Worm (Caenorhabditis elegans) whole organism, L2 larva: ENCODE data around the gene F12A10.9.

Experiments
- R02D3.7 ChIP-seq: fragments of 150-350 bp; optimal IDR thresholded peaks from 2 replicates; lab custom pipeline; 2014; ENCODE audit warnings: missing biosample characterization, missing genetic modification characterization
- lin-11 ChIP-seq: fragments of 150-350 bp; sonication (generic microtip); optimal IDR thresholded peaks from 2 replicates; lab custom pipeline; 2014; ENCODE audit warnings: missing biosample characterization, missing genetic modification characterization, inconsistent platforms, mixed read lengths
- lin-13 ChIP-seq: fragments of 150-350 bp; optimal IDR thresholded peaks from 2 replicates; lab custom pipeline; 2014; ENCODE audit warnings: missing biosample characterization, missing genetic modification reagents, missing genetic modification characterization
- nhr-10 ChIP-seq: sonication (generic microtip); optimal IDR thresholded peaks from 2 replicates; lab custom pipeline; 2017; ENCODE audit warnings: missing biosample characterization, missing genetic modification characterization
- sma-3 ChIP-seq: sonication (generic microtip); optimal IDR thresholded peaks from 2 replicates; lab custom pipeline; 2016; ENCODE audit warnings: missing genetic modification reagents, missing genetic modification characterization, missing compliant biosample characterization
- sma-9 ChIP-seq, 2 experiments: fragments of 150-350 bp in 1 of 2; sonication (generic microtip) in 1 of 2; optimal IDR thresholded peaks; 2 replicates each; lab custom pipeline; 2014 to 2016; ENCODE audit warnings: missing genetic modification characterization in 2 of 2, mild to moderate bottlenecking in 1 of 2, missing biosample characterization in 1 of 2, missing compliant biosample characterization in 1 of 2, missing genetic modification reagents in 1 of 2, moderate library complexity in 1 of 2
- unc-62 ChIP-seq: fragments of 150-350 bp; optimal IDR thresholded peaks from 2 replicates; lab custom pipeline; 2014; ENCODE audit warnings: missing biosample characterization, missing genetic modification reagents, missing genetic modification characterization

- TF ChIP-seq unc-62 (GFP tag; lab: Kevin White, UChicago) (no peak), R02D3.7 (tag; lab: Kevin White, UChicago) (no peak), lin-13 (no peak), sma-3 (GFP tag; lab: Kevin White, UChicago) (no peak), lin-11 (tag; lab: Kevin White, UChicago) (no peak), nhr-10 (tag; lab: Kevin White, UChicago) (no peak), sma-9 (GFP tag; optimal IDR thresholded peaks at IDR 0.05; lab: Kevin White, UChicago) (peak; percentile 36), sma-9 (tag; optimal IDR thresholded peaks at IDR 0.05; lab: Kevin White, UChicago) (no peak)
Observed at ce11 chrII:5512473-5513097, 14.1 kb downstream of the F12A10.9 start.
